Worm (Caenorhabditis elegans) whole organism, midembryonic: Measurements from ENCODE around the gene col-127.

Source experiments
- T22C8.4 ChIP-seq: fragments of 200-800 bp; sonication (Bioruptor generic); IDR thresholded peaks from 2 replicates; pipeline ENCODE4 v1.3.6; 2022; ENCODE audit warnings: missing genetic modification characterization, missing compliant biosample characterization
- cog-1 ChIP-seq: sonication (generic microtip); optimal IDR thresholded peaks from 2 replicates; lab custom pipeline; 2016; ENCODE audit warnings: missing genetic modification characterization, missing compliant biosample characterization
- flt-1 ChIP-seq: fragments of 200-800 bp; sonication (Bioruptor generic); IDR thresholded peaks from 2 replicates; pipeline ENCODE4 v1.3.6; 2022; ENCODE audit warnings: missing genetic modification characterization, missing compliant biosample characterization
- ref-1 ChIP-seq: fragments of 200-800 bp; sonication (Bioruptor generic); conservative IDR thresholded peaks from 2 replicates; pipeline ENCODE4 v1.3.6; 2022; ENCODE audit warnings: missing genetic modification reagents, missing genetic modification characterization, missing compliant biosample characterization
- tab-1 ChIP-seq: fragments of 200-800 bp; sonication (Bioruptor generic); IDR thresholded peaks from 2 replicates; pipeline ENCODE4 v1.3.6; 2022; ENCODE audit warnings: missing genetic modification characterization, missing compliant biosample characterization
- ztf-23 ChIP-seq: fragments of 200-800 bp; sonication (Bioruptor generic); IDR thresholded peaks from 2 replicates; pipeline ENCODE4 v1.3.6; 2022; ENCODE audit warnings: missing genetic modification reagents, missing genetic modification characterization, missing compliant biosample characterization
- ztf-29 ChIP-seq: fragments of 200-800 bp; sonication (Bioruptor generic); IDR thresholded peaks from 2 replicates; pipeline ENCODE4 v1.3.6; 2022; ENCODE audit warnings: missing genetic modification reagents, missing genetic modification characterization, missing compliant biosample characterization

DNA sequence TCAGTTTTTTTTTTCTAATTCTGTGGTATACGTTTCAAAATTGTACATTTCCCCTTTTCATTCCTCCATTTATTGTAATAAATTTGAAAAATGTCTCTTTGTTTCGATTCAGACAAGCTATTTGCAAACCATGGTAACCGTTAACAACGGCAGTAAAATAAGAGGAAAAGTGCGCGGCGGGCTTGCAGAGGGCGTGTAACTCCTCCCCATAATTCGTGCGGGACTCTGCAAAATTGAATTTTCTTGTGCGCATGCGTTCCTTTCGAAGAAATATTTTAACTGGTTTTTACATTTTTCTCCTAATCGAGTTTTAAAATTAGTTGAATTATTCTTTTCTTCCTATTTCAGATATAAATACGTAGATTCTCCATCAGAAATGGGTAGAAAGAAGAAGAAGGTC is 44.6 kb upstream of the col-127 start, which contains the start of gene znf-207:
- 0 out of 2 replicates have a peak, but pooled peaks have one; percentile 64 for TF ChIP-seq ztf-23 (GFP tag; lab: Robert Waterston, UW)
- 0 out of 2 replicates have a peak, but pooled peaks have one; percentile 5 for TF ChIP-seq ref-1 (GFP tag; lab: Robert Waterston, UW)
- TF ChIP-seq cog-1 (tag; lab: Kevin White, UChicago): no peak
- TF ChIP-seq flt-1 (GFP tag; lab: Robert Waterston, UW): peak; percentile 66
- no peak for TF ChIP-seq T22C8.4
- peak; percentile 55; the same call in 1 of the 2 replicates for TF ChIP-seq tab-1 (GFP tag; lab: Robert Waterston, UW)
- TF ChIP-seq ztf-29 (GFP tag; lab: Robert Waterston, UW): no peak
